Fruit fly (Drosophila melanogaster) whole organism, embryonic: ENCODE data around the gene CG15047.

Source experiments
- B-H1 ChIP-seq: fragments of 200-800 bp; sonication (Bioruptor generic); IDR thresholded peaks from 3 replicates; pipeline ENCODE4 v1.3.6; 2022; ENCODE audit warnings: missing biosample characterization, missing genetic modification characterization
- CG10654 ChIP-seq: fragments of 200-800 bp; sonication (Bioruptor generic); optimal IDR thresholded peaks from 2 replicates; lab custom pipeline; 2016; ENCODE audit warnings: missing biosample characterization, missing genetic modification characterization
- CG10979 ChIP-seq: fragments of 200-800 bp; sonication (Bioruptor generic); optimal IDR thresholded peaks from 2 replicates; lab custom pipeline; 2018; ENCODE audit warnings: missing biosample characterization, mild to moderate bottlenecking, missing genetic modification characterization, moderate library complexity
- CG11456 ChIP-seq: fragments of 200-800 bp; sonication (Bioruptor generic); IDR thresholded peaks from 3 replicates; pipeline ENCODE4 v1.3.6; 2022; ENCODE audit warnings: missing biosample characterization, missing genetic modification characterization
- CG13287 ChIP-seq: fragments of 200-800 bp; sonication (Bioruptor generic); IDR thresholded peaks from 2 replicates; pipeline ENCODE4 v1.3.6; 2022; ENCODE audit warnings: missing biosample characterization, missing genetic modification characterization; ENCODE audit not compliant: partially characterized antibody
- CG13296 ChIP-seq: fragments of 200-800 bp; sonication (Bioruptor generic); optimal IDR thresholded peaks from 3 replicates; lab custom pipeline; 2018; ENCODE audit warnings: missing biosample characterization, mild to moderate bottlenecking, missing genetic modification characterization
- CG16815 ChIP-seq: fragments of 200-800 bp; sonication (Bioruptor generic); optimal IDR thresholded peaks from 3 replicates; lab custom pipeline; 2017; ENCODE audit warnings: missing biosample characterization, mild to moderate bottlenecking, missing genetic modification characterization
- CG17385 ChIP-seq: fragments of 200-800 bp; sonication (Bioruptor generic); optimal IDR thresholded peaks from 3 replicates; lab custom pipeline; 2018; ENCODE audit warnings: missing biosample characterization, mild to moderate bottlenecking, missing genetic modification characterization
- CG17568 ChIP-seq: fragments of 200-800 bp; sonication (Bioruptor generic); optimal IDR thresholded peaks from 2 replicates; lab custom pipeline; 2018; ENCODE audit warnings: missing biosample characterization, mild to moderate bottlenecking, missing genetic modification characterization, moderate library complexity
- CG1792 ChIP-seq: fragments of 200-800 bp; sonication (Bioruptor generic); optimal IDR thresholded peaks from 2 replicates; lab custom pipeline; 2016; ENCODE audit warnings: missing biosample characterization, missing genetic modification characterization
- CG30020 ChIP-seq: fragments of 200-800 bp; optimal IDR thresholded peaks from 2 replicates; lab custom pipeline; 2019; ENCODE audit warnings: missing biosample characterization, mild to moderate bottlenecking, missing genetic modification characterization, moderate library complexity
- CG31224 ChIP-seq: fragments of 200-800 bp; sonication (Bioruptor generic); IDR thresholded peaks from 2 replicates; pipeline ENCODE4 v1.3.6; 2022; ENCODE audit warnings: missing biosample characterization, missing genetic modification characterization
- CG32532 ChIP-seq: fragments of 200-800 bp; sonication (Bioruptor generic); IDR thresholded peaks from 2 replicates; pipeline ENCODE4 v1.3.6; 2022; ENCODE audit warnings: missing biosample characterization, missing genetic modification characterization
- CG33557 ChIP-seq: fragments of 200-800 bp; sonication (Bioruptor generic); optimal IDR thresholded peaks from 2 replicates; lab custom pipeline; 2019; ENCODE audit warnings: missing biosample characterization, mild to moderate bottlenecking, missing genetic modification characterization, moderate library complexity
- CG34224 ChIP-seq: fragments of 200-800 bp; sonication (Bioruptor generic); IDR thresholded peaks from 3 replicates; pipeline ENCODE4 v1.3.6; 2022; ENCODE audit warnings: missing biosample characterization, missing genetic modification characterization; ENCODE audit not compliant: partially characterized antibody
- CG3838 ChIP-seq: fragments of 200-800 bp; sonication (Bioruptor generic); optimal IDR thresholded peaks from 3 replicates; lab custom pipeline; 2016; ENCODE audit warnings: missing biosample characterization, missing genetic modification characterization
- CG7745 ChIP-seq: fragments of 200-800 bp; sonication (Bioruptor generic); optimal IDR thresholded peaks from 2 replicates; lab custom pipeline; 2018; ENCODE audit warnings: missing biosample characterization, mild to moderate bottlenecking, missing genetic modification characterization, moderate library complexity
- CG8089 ChIP-seq: fragments of 200-800 bp; sonication (Bioruptor generic); optimal IDR thresholded peaks from 3 replicates; lab custom pipeline; 2016; ENCODE audit warnings: missing biosample characterization, missing genetic modification characterization
- CG9876 ChIP-seq: fragments of 200-800 bp; sonication (Bioruptor generic); optimal IDR thresholded peaks from 2 replicates; lab custom pipeline; 2016; ENCODE audit warnings: missing biosample characterization, missing genetic modification characterization
- Dip3 ChIP-seq: fragments of 200-800 bp; sonication (Bioruptor generic); optimal IDR thresholded peaks from 3 replicates; lab custom pipeline; 2016; ENCODE audit warnings: missing biosample characterization, missing genetic modification characterization
- Drgx ChIP-seq: fragments of 200-800 bp; sonication (Bioruptor generic); IDR thresholded peaks from 2 replicates; pipeline ENCODE4 v1.3.6; 2022; ENCODE audit warnings: missing biosample characterization, missing genetic modification characterization
- HHEX ChIP-seq: fragments of 200-800 bp; sonication (Bioruptor generic); optimal IDR thresholded peaks from 3 replicates; lab custom pipeline; 2017; ENCODE audit warnings: missing biosample characterization, mild to moderate bottlenecking, missing genetic modification characterization, missing genetic modification reagents
- HLH3B ChIP-seq: fragments of 200-800 bp; sonication (Bioruptor generic); IDR thresholded peaks from 2 replicates; pipeline ENCODE4 v1.3.6; 2022; ENCODE audit warnings: missing biosample characterization, missing genetic modification characterization
- Hand ChIP-seq: fragments of 200-800 bp; sonication (Bioruptor generic); optimal IDR thresholded peaks from 2 replicates; lab custom pipeline; 2017; ENCODE audit warnings: mild to moderate bottlenecking, missing biosample characterization, missing genetic modification reagents, missing genetic modification characterization
- MTF-1 ChIP-seq: fragments of 200-800 bp; sonication (Bioruptor generic); optimal IDR thresholded peaks from 2 replicates; lab custom pipeline; 2018; ENCODE audit warnings: missing biosample characterization, mild to moderate bottlenecking, missing genetic modification characterization, borderline replicate concordance
- NC2β ChIP-seq: fragments of 200-800 bp; sonication (Bioruptor generic); optimal IDR thresholded peaks from 2 replicates; lab custom pipeline; 2016; ENCODE audit warnings: missing biosample characterization, missing genetic modification characterization
- Poxn ChIP-seq: fragments of 200-800 bp; sonication (Bioruptor generic); IDR thresholded peaks from 2 replicates; pipeline ENCODE4 v1.3.6; 2022; ENCODE audit warnings: missing biosample characterization, missing genetic modification characterization
- Rfx ChIP-seq: fragments of 200-800 bp; sonication (Bioruptor generic); IDR thresholded peaks from 2 replicates; pipeline ENCODE4 v1.3.6; 2022; ENCODE audit warnings: missing biosample characterization, missing genetic modification characterization
- Xbp1 ChIP-seq: fragments of 200-800 bp; sonication (Bioruptor generic); optimal IDR thresholded peaks from 3 replicates; lab custom pipeline; 2016; ENCODE audit warnings: missing biosample characterization, mild to moderate bottlenecking, missing genetic modification characterization
- Xrp1 ChIP-seq: fragments of 200-800 bp; sonication (Bioruptor generic); IDR thresholded peaks from 2 replicates; pipeline ENCODE4 v1.3.6; 2022; ENCODE audit warnings: missing biosample characterization, missing genetic modification characterization
- ab ChIP-seq: fragments of 200-800 bp; sonication (Bioruptor generic); optimal IDR thresholded peaks from 2 replicates; lab custom pipeline; 2016; ENCODE audit warnings: missing biosample characterization, missing genetic modification characterization
- bbx ChIP-seq: fragments of 200-800 bp; sonication (Bioruptor generic); IDR thresholded peaks from 2 replicates; pipeline ENCODE4 v1.3.6; 2022; ENCODE audit warnings: missing biosample characterization, missing genetic modification characterization; ENCODE audit not compliant: partially characterized antibody
- cad ChIP-seq: fragments of >200 bp; optimal IDR thresholded peaks from 2 replicates; lab custom pipeline; 2017; ENCODE audit warnings: missing biosample characterization, missing genetic modification characterization
- cas ChIP-seq: fragments of 200-800 bp; sonication (Bioruptor generic); IDR thresholded peaks from 2 replicates; pipeline ENCODE4 v1.3.6; 2022; ENCODE audit warnings: missing biosample characterization, missing genetic modification characterization
- gce ChIP-seq: fragments of 200-800 bp; sonication (Bioruptor generic); IDR thresholded peaks from 3 replicates; pipeline ENCODE4 v1.3.6; 2022; ENCODE audit warnings: missing biosample characterization, missing genetic modification characterization
- gem ChIP-seq: fragments of 200-800 bp; sonication (Bioruptor generic); optimal IDR thresholded peaks from 2 replicates; lab custom pipeline; 2019; ENCODE audit warnings: missing biosample characterization, mild to moderate bottlenecking, missing genetic modification characterization, moderate library complexity
- maf-S ChIP-seq: fragments of 200-800 bp; sonication (Bioruptor generic); optimal IDR thresholded peaks from 2 replicates; lab custom pipeline; 2016; ENCODE audit warnings: missing biosample characterization, missing genetic modification characterization
- nerfin-1 ChIP-seq: fragments of 200-800 bp; sonication (Bioruptor generic); optimal IDR thresholded peaks from 3 replicates; lab custom pipeline; 2019; ENCODE audit warnings: missing biosample characterization, mild to moderate bottlenecking, missing genetic modification characterization, moderate library complexity
- psq ChIP-seq: fragments of 200-800 bp; sonication (Bioruptor generic); optimal IDR thresholded peaks from 2 replicates; lab custom pipeline; 2017; ENCODE audit warnings: missing biosample characterization, missing genetic modification characterization
- schlank ChIP-seq: fragments of 200-800 bp; sonication (Bioruptor generic); optimal IDR thresholded peaks from 2 replicates; lab custom pipeline; 2018; ENCODE audit warnings: missing biosample characterization, mild to moderate bottlenecking, missing genetic modification characterization
- sens-2 ChIP-seq: fragments of 200-800 bp; sonication (Bioruptor generic); IDR thresholded peaks from 2 replicates; pipeline ENCODE4 v1.3.6; 2022; ENCODE audit warnings: missing biosample characterization, missing genetic modification characterization
- seq ChIP-seq: fragments of 200-800 bp; sonication (Bioruptor generic); IDR thresholded peaks from 2 replicates; pipeline ENCODE4 v1.3.6; 2022; ENCODE audit warnings: missing biosample characterization, missing genetic modification characterization
- sim ChIP-seq: fragments of 200-800 bp; sonication (Bioruptor generic); IDR thresholded peaks from 2 replicates; pipeline ENCODE4 v1.3.6; 2022; ENCODE audit warnings: missing biosample characterization, missing genetic modification characterization
- sima ChIP-seq: fragments of 200-800 bp; sonication (Bioruptor generic); optimal IDR thresholded peaks from 2 replicates; lab custom pipeline; 2016; ENCODE audit warnings: missing biosample characterization, missing genetic modification characterization
- tll ChIP-seq, 2 experiments: fragments of 200-800 bp in 1 of 2; fragments of >200 bp in 1 of 2; sonication (Bioruptor generic) in 1 of 2; optimal IDR thresholded peaks; 2 replicates each; lab custom pipeline; 2017 to 2019; ENCODE audit warnings: missing biosample characterization in 2 of 2, missing genetic modification characterization in 2 of 2, mild to moderate bottlenecking in 1 of 2, moderate library complexity in 1 of 2
- trem ChIP-seq: fragments of 200-800 bp; optimal IDR thresholded peaks from 3 replicates; lab custom pipeline; 2019; ENCODE audit warnings: missing biosample characterization, mild to moderate bottlenecking, missing genetic modification characterization, moderate library complexity
- vnd ChIP-seq: fragments of 200-800 bp; sonication (Bioruptor generic); IDR thresholded peaks from 3 replicates; pipeline ENCODE4 v1.3.6; 2022; ENCODE audit warnings: missing biosample characterization, missing genetic modification characterization; ENCODE audit not compliant: partially characterized antibody
- vvl ChIP-seq: fragments of 200-800 bp; sonication (Bioruptor generic); IDR thresholded peaks from 2 replicates; pipeline ENCODE4 v1.3.6; 2022; ENCODE audit warnings: missing biosample characterization, missing genetic modification characterization
- zf30C ChIP-seq: fragments of 200-800 bp; sonication (Bioruptor generic); optimal IDR thresholded peaks from 3 replicates; lab custom pipeline; 2018; ENCODE audit warnings: missing biosample characterization, mild to moderate bottlenecking, missing genetic modification characterization
- zfh2 ChIP-seq: fragments of 200-800 bp; sonication (Bioruptor generic); optimal IDR thresholded peaks from 2 replicates; lab custom pipeline; 2016; ENCODE audit warnings: missing biosample characterization, missing genetic modification characterization

Gene CG15047

DNA sequence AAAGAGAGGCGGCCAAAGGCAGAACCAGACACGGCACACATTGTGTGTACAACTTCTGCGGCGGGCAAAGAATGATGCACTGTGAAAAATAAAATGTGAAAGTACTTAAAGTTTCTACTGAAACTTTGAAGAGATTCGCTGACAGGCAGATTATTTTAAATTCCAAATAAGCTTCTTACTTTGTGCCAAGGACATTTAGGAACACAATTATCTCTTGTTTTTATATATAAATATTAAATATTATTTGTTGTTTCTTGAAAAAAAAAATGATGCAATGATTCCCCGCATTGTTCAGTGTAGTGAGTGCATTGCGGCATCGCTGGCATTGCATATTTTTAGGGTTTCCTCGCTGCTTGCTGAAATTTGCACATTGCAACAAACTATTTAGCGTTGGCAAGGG lies 36.5 kb downstream of the CG15047 start (continued):
- TF ChIP-seq CG7745 (tag; lab: Kevin White, UChicago) (no peak), Rfx (GFP tag; lab: Robert Waterston, UW) (0 out of 2 replicates have a peak, but pooled peaks have one; percentile 7), CG31224 (no peak), CG16815 (GFP tag; lab: Kevin White, UChicago) (no peak), tll (GFP tag; optimal IDR thresholded peaks at IDR 0.05; lab: Kevin White, UChicago) (no peak), sens-2 (GFP tag; lab: Robert Waterston, UW) (no peak), gem (tag; lab: Kevin White, UChicago) (peak; percentile 1), maf-S (GFP tag; lab: Kevin White, UChicago) (no peak), zf30C (peak; percentile 43), cas (GFP tag; lab: Robert Waterston, UW) (no peak), NC2β (GFP tag; lab: Kevin White, UChicago) (no peak), Drgx (peak; percentile 55), Xbp1 (GFP tag; lab: Kevin White, UChicago) (no peak), HLH3B (GFP tag; lab: Robert Waterston, UW) (0 out of 2 replicates have a peak, but pooled peaks have one; percentile 6), psq (GFP tag; lab: Kevin White, UChicago) (no peak), vvl (GFP tag; lab: Robert Waterston, UW) (no peak), nerfin-1 (no peak), ab (GFP tag; lab: Kevin White, UChicago) (no peak), CG1792 (no peak), bbx (no peak), Hand (GFP tag; lab: Kevin White, UChicago) (no peak)
- TF ChIP-seq, all 482 proteins: peak for 16

DNA sequence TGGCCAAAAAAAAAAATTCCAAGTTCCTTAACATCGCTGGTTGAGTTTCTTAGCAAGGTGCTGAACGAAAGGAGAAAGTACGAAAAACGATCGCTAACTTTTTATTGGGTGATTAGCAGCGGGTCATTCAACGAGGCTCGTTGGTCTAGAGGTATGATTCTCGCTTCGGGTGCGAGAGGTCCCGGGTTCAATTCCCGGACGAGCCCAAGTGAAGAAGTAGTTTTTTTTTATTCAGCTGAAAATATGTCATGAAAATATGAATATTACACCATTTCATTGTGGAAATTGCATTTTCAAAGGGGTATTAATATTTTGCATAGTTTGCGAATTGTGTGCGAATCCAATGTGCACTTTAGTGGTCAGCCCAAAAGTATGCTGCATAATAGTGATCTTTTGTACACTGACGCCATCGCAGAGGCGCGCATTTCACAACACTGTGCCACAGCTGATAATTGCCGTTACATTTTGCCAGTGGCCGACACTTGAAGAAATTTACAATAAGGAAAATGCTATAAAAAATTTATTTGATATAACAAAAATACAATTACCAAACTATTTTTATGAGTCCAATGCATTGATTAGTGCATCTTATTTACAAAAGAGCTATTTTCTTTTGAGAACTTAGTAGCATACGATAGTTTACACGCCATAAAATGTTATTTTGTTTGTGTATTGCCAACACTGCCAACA lies 37.3 kb downstream of the CG15047 start:
- TF ChIP-seq B-H1 (GFP tag; lab: Robert Waterston, UW): no peak; the same call in 2 of the 3 replicates
- TF ChIP-seq cad (GFP tag; lab: Kevin White, UChicago): no peak
- TF ChIP-seq CG13287 (GFP tag; lab: Robert Waterston, UW): no peak
- no peak for TF ChIP-seq HHEX (GFP tag; lab: Kevin White, UChicago)
- TF ChIP-seq Xrp1 (GFP tag; lab: Robert Waterston, UW): peak; percentile 70; the same call in 1 of the 2 replicates
- TF ChIP-seq MTF-1 (GFP tag; lab: Kevin White, UChicago): no peak
- TF ChIP-seq Poxn (GFP tag; lab: Robert Waterston, UW): no peak
- TF ChIP-seq CG11456 (GFP tag; lab: Robert Waterston, UW): no peak
- TF ChIP-seq CG9876 (GFP tag; lab: Kevin White, UChicago): no peak
- no peak for TF ChIP-seq CG3838
- 0 out of 3 replicates have a peak, but pooled peaks have one; percentile 14 for TF ChIP-seq vnd
- no peak for TF ChIP-seq schlank (tag; lab: Kevin White, UChicago)
- TF ChIP-seq sima (GFP tag; lab: Kevin White, UChicago): no peak
- TF ChIP-seq gce (GFP tag; lab: Robert Waterston, UW): no peak
- no peak for TF ChIP-seq Dip3 (GFP tag; lab: Kevin White, UChicago)
- TF ChIP-seq CG8089 (GFP tag; lab: Kevin White, UChicago): no peak
- TF ChIP-seq sim (GFP tag; lab: Robert Waterston, UW): no peak
- no peak for TF ChIP-seq CG13296
- no peak for TF ChIP-seq seq (GFP tag; lab: Robert Waterston, UW)
- no peak for TF ChIP-seq zfh2 (GFP tag; lab: Kevin White, UChicago)
- peak; percentile 2 for TF ChIP-seq CG17385 (GFP tag; lab: Kevin White, UChicago)
- no peak for TF ChIP-seq CG10654 (GFP tag; lab: Kevin White, UChicago)
- TF ChIP-seq CG10979 (tag; lab: Kevin White, UChicago): no peak
- peak; percentile 13 for TF ChIP-seq trem (tag; lab: Kevin White, UChicago)
- TF ChIP-seq ab (GFP tag; lab: Kevin White, UChicago): no peak
- TF ChIP-seq CG34224 (GFP tag; lab: Robert Waterston, UW): no peak
- TF ChIP-seq CG17568 (GFP tag; lab: Kevin White, UChicago): no peak
- TF ChIP-seq CG30020: no peak
- TF ChIP-seq CG33557: no peak
- no peak for TF ChIP-seq CG32532
